Fruit fly (Drosophila melanogaster) whole organism, adult: ENCODE results near the gene CG42852.

ENCODE experiments used
- CG12768 ChIP-seq: fragments of 200-800 bp; sonication (Bioruptor generic); optimal IDR thresholded peaks from 2 replicates; lab custom pipeline; 2017; ENCODE audit warnings: missing biosample characterization, missing genetic modification characterization, mild to moderate bottlenecking, moderate library complexity, missing genetic modification reagents
- CG33017 ChIP-seq: fragments of 200-800 bp; sonication (Bioruptor generic); optimal IDR thresholded peaks from 2 replicates; lab custom pipeline; 2018; ENCODE audit warnings: missing biosample characterization, mild to moderate bottlenecking, missing genetic modification characterization, moderate library complexity
- bab1 ChIP-seq: fragments of 200-800 bp; sonication (Bioruptor generic); optimal IDR thresholded peaks from 3 replicates; lab custom pipeline; 2019; ENCODE audit warnings: missing biosample characterization, mild to moderate bottlenecking, missing genetic modification characterization, moderate library complexity
- cic ChIP-seq: fragments of 200-800 bp; sonication (Bioruptor generic); optimal IDR thresholded peaks from 2 replicates; lab custom pipeline; 2017; ENCODE audit warnings: missing biosample characterization, mild to moderate bottlenecking, missing genetic modification characterization, moderate library complexity
- cnc ChIP-seq, 2 experiments: fragments of >200 bp; optimal IDR thresholded peaks; 2 replicates each; lab custom pipeline; 2017
- kay ChIP-seq: fragments of 200-800 bp; sonication (Bioruptor generic); peaks from one replicate; lab custom pipeline; 2016; ENCODE audit warnings: missing biosample characterization, missing genetic modification characterization, borderline replicate concordance
- ovo ChIP-seq: fragments of 200-800 bp; sonication (Bioruptor generic); optimal IDR thresholded peaks from 2 replicates; lab custom pipeline; 2016; ENCODE audit warnings: missing biosample characterization, missing genetic modification characterization
- pad ChIP-seq: fragments of 200-800 bp; sonication (Bioruptor generic); optimal IDR thresholded peaks from 3 replicates; lab custom pipeline; 2017; ENCODE audit warnings: missing biosample characterization, missing genetic modification characterization, mild to moderate bottlenecking, moderate library complexity, missing genetic modification reagents

DNA sequence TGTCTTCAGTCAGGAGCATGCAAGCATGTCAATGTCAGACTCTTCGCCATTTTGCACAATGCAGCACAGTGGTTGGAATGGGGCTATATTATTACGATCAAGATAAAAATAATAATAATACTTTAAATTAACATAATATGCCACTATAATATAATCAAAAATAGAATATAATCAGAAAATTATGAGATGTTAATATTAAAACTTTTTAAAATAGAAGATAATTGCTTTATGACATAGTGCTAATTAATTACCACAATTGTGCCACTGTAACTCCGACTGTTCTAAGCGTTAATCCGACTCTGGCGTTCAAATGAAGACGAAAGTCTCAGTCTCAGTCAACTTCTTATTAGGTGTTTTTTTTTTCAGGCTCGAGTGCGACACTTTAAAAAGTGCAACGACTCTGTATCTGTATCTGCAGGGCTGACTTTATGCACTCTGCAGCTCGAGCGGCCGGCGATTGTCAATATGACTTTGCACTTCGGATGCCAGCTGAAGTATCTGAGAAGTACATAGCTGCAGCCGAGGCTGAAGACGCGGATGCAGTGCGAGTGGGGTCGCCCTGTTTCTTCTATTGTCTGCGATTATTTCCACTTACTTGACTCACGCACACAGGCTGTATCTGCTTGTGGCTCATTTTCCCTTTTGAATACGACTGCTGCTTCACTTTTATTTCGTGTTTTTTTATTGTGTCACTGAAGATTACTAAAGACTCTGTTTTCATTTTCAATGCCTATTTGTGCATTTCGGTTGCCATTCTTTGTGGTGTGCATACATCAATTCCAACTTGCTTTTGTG, 7.1 kb downstream of the CG42852 start:
- TF ChIP-seq CG33017 (no peak), cnc (optimal IDR thresholded peaks at IDR 0.05; lab: Kevin White, UChicago) (no peak), ovo (no peak), CG12768 (GFP tag; lab: Kevin White, UChicago) (no peak), kay (no peak), bab1 (no peak), cic (GFP tag; lab: Kevin White, UChicago) (no peak), pad (GFP tag; lab: Kevin White, UChicago) (no peak)
